Worm (Caenorhabditis elegans) whole organism, L4/young adult: ENCODE data around the gene F37A4.5.

Experiments used
- W03F9.2 ChIP-seq: fragments of 150-350 bp; optimal IDR thresholded peaks from 2 replicates; lab custom pipeline; 2014; ENCODE audit warnings: missing biosample characterization, missing genetic modification characterization
- dao-5 ChIP-seq: sonication (generic microtip); optimal IDR thresholded peaks from 2 replicates; lab custom pipeline; 2016; ENCODE audit warnings: missing genotype, missing genetic modification characterization, moderate library complexity, missing compliant biosample characterization
- him-1 ChIP-seq: sonication (generic microtip); optimal IDR thresholded peaks from 2 replicates; lab custom pipeline; 2016; ENCODE audit warnings: missing genotype, missing genetic modification reagents, missing genetic modification characterization, missing compliant biosample characterization

Gene F37A4.5

ce11 chrIII:6723089-6723488 is 11.4 kb downstream of the F37A4.5 start, which contains the start of gene F37A4.1:
Gene F37A4.1 (plus strand): TSS chrIII:6723389.
- TF ChIP-seq W03F9.2 (tag; lab: Kevin White, UChicago) (no peak), dao-5 (tag; lab: Kevin White, UChicago) (no peak)

- TF ChIP-seq him-1 (tag; lab: Kevin White, UChicago): no peak
- no peak for TF ChIP-seq W03F9.2 (tag; lab: Kevin White, UChicago)
- no peak for TF ChIP-seq dao-5 (tag; lab: Kevin White, UChicago)
These were observed 13.8 kb downstream of the F37A4.5 start, which contains the start of gene wdr-4 for ce11 chrIII:6725489-6725888. Gene wdr-4 (plus strand): TSS chrIII:6725789.

- no peak for TF ChIP-seq dao-5 (tag; lab: Kevin White, UChicago)
- TF ChIP-seq W03F9.2 (tag; lab: Kevin White, UChicago): no peak
- no peak for TF ChIP-seq him-1 (tag; lab: Kevin White, UChicago)
These were observed 18.6 kb downstream of the F37A4.5 start, which contains the start of the genes Y102E9.5 and odr-4 for ce11 chrIII:6730185-6730850. Gene Y102E9.5 (minus strand): TSS chrIII:6730285. Gene odr-4 (plus strand): TSS chrIII:6730800.

ce11 chrIII:6731285-6731684 is 19.6 kb downstream of the F37A4.5 start:
- TF ChIP-seq W03F9.2 (tag; lab: Kevin White, UChicago): no peak
- no peak for TF ChIP-seq dao-5 (tag; lab: Kevin White, UChicago)
- no peak for TF ChIP-seq him-1 (tag; lab: Kevin White, UChicago)

- TF ChIP-seq him-1 (tag; lab: Kevin White, UChicago) (no peak), W03F9.2 (tag; lab: Kevin White, UChicago) (no peak), dao-5 (tag; lab: Kevin White, UChicago) (no peak)
These were observed 22.7 kb downstream of the F37A4.5 start, which contains the start of gene Y102E9.3 for ce11 chrIII:6734420-6734819. Gene Y102E9.3 (minus strand): TSS chrIII:6734520.

- no peak for TF ChIP-seq W03F9.2 (tag; lab: Kevin White, UChicago)
- no peak for TF ChIP-seq dao-5 (tag; lab: Kevin White, UChicago)
- no peak for TF ChIP-seq him-1 (tag; lab: Kevin White, UChicago)
These were observed 24.9 kb downstream of the F37A4.5 start, which contains the start of gene Y102E9.6 for ce11 chrIII:6736566-6736965. Gene Y102E9.6 (minus strand): TSS chrIII:6736666.

- TF ChIP-seq dao-5 (tag; lab: Kevin White, UChicago) (no peak), W03F9.2 (tag; lab: Kevin White, UChicago) (no peak)
These were observed 25.3 kb downstream of the F37A4.5 start, which contains the start of gene K07E12.2 for ce11 chrIII:6736971-6737370. Gene K07E12.2 (plus strand): TSS chrIII:6737271.

- TF ChIP-seq him-1 (tag; lab: Kevin White, UChicago): no peak
- TF ChIP-seq dao-5 (tag; lab: Kevin White, UChicago): no peak
- TF ChIP-seq W03F9.2 (tag; lab: Kevin White, UChicago): no peak
These were observed 28.4 kb downstream of the F37A4.5 start for ce11 chrIII:6740072-6740471.

ce11 chrIII:6742597-6742996 is 30.9 kb downstream of the F37A4.5 start:
- TF ChIP-seq W03F9.2 (tag; lab: Kevin White, UChicago) (no peak), him-1 (tag; lab: Kevin White, UChicago) (no peak), dao-5 (tag; lab: Kevin White, UChicago) (no peak)

- TF ChIP-seq him-1 (tag; lab: Kevin White, UChicago) (no peak), dao-5 (tag; lab: Kevin White, UChicago) (no peak), W03F9.2 (tag; lab: Kevin White, UChicago) (no peak)
These were observed 34.3 kb downstream of the F37A4.5 start, which contains the start of gene dig-1 for ce11 chrIII:6746008-6746407. Gene dig-1 (plus strand): TSS chrIII:6746308.

- TF ChIP-seq him-1 (tag; lab: Kevin White, UChicago): no peak
- no peak for TF ChIP-seq dao-5 (tag; lab: Kevin White, UChicago)
- TF ChIP-seq W03F9.2 (tag; lab: Kevin White, UChicago): no peak
These were observed 35.0 kb downstream of the F37A4.5 start for ce11 chrIII:6746668-6747067.

- TF ChIP-seq W03F9.2 (tag; lab: Kevin White, UChicago): no peak
These were observed 40.9 kb downstream of the F37A4.5 start for ce11 chrIII:6752612-6753011.

- no peak for TF ChIP-seq him-1 (tag; lab: Kevin White, UChicago)
- TF ChIP-seq W03F9.2 (tag; lab: Kevin White, UChicago): no peak
- TF ChIP-seq dao-5 (tag; lab: Kevin White, UChicago): no peak
These were observed 45.1 kb downstream of the F37A4.5 start for ce11 chrIII:6756769-6757168.
